Fruit fly (Drosophila melanogaster): ENCODE results near the gene MCTS1.

Gene MCTS1

dm6 chrX:6037180-6037946, at the start of gene MCTS1, which contains the start of gene rux:
Gene MCTS1, plus strand, starts transcription at chrX:6037892.
Gene rux, minus strand, starts transcription at chrX:6037800.
- TF ChIP-seq pan (optimal IDR thresholded peaks at IDR 0.05) (no peak), EcR (GFP tag; optimal IDR thresholded peaks at IDR 0.05) (no peak), CG8478 (optimal IDR thresholded peaks at IDR 0.05) (no peak), psq (optimal IDR thresholded peaks at IDR 0.05) (no peak), usp (GFP tag; optimal IDR thresholded peaks at IDR 0.05) (no peak), Dll (optimal IDR thresholded peaks at IDR 0.05) (no peak)

dm6 chrX:5988088-5988987, 49.4 kb upstream of the MCTS1 start, which contains the start of gene CG5966:
Gene CG5966, plus strand, starts transcription at chrX:5988791.
- TF ChIP-seq EcR (GFP tag; optimal IDR thresholded peaks at IDR 0.05) (no peak), psq (optimal IDR thresholded peaks at IDR 0.05) (no peak), CG8478 (optimal IDR thresholded peaks at IDR 0.05) (no peak)

dm6 chrX:5989368-5989767, 48.3 kb upstream of the MCTS1 start:
- no peak for TF ChIP-seq CG8478 (optimal IDR thresholded peaks at IDR 0.05)
- no peak for TF ChIP-seq EcR (GFP tag; optimal IDR thresholded peaks at IDR 0.05)
- TF ChIP-seq usp (GFP tag; optimal IDR thresholded peaks at IDR 0.05): no peak
- no peak for TF ChIP-seq psq (optimal IDR thresholded peaks at IDR 0.05)
- no peak for TF ChIP-seq pan (optimal IDR thresholded peaks at IDR 0.05)
- no peak for TF ChIP-seq Dll (optimal IDR thresholded peaks at IDR 0.05)

- TF ChIP-seq Dll (optimal IDR thresholded peaks at IDR 0.05) (no peak), usp (GFP tag; optimal IDR thresholded peaks at IDR 0.05) (no peak), pan (optimal IDR thresholded peaks at IDR 0.05) (no peak), CG8478 (optimal IDR thresholded peaks at IDR 0.05) (no peak), psq (optimal IDR thresholded peaks at IDR 0.05) (no peak), EcR (GFP tag; optimal IDR thresholded peaks at IDR 0.05) (no peak)
Measured at dm6 chrX:5992141-5992540, 45.6 kb upstream of the MCTS1 start.

- no peak for TF ChIP-seq CG8478 (optimal IDR thresholded peaks at IDR 0.05)
- no peak for TF ChIP-seq EcR (GFP tag; optimal IDR thresholded peaks at IDR 0.05)
- TF ChIP-seq psq (optimal IDR thresholded peaks at IDR 0.05): no peak
- TF ChIP-seq usp (GFP tag; optimal IDR thresholded peaks at IDR 0.05): no peak
- no peak for TF ChIP-seq pan (optimal IDR thresholded peaks at IDR 0.05)
- no peak for TF ChIP-seq Dll (optimal IDR thresholded peaks at IDR 0.05)
Measured at dm6 chrX:5992767-5993325, 44.8 kb upstream of the MCTS1 start.

- TF ChIP-seq CG8478 (optimal IDR thresholded peaks at IDR 0.05) (no peak), Dll (optimal IDR thresholded peaks at IDR 0.05) (no peak), usp (GFP tag; optimal IDR thresholded peaks at IDR 0.05) (no peak), psq (optimal IDR thresholded peaks at IDR 0.05) (no peak), pan (optimal IDR thresholded peaks at IDR 0.05) (no peak)
Measured at dm6 chrX:5995951-5996350, 41.7 kb upstream of the MCTS1 start.

dm6 chrX:5997931-5998330, 39.8 kb upstream of the MCTS1 start:
- TF ChIP-seq EcR (GFP tag; optimal IDR thresholded peaks at IDR 0.05): no peak

dm6 chrX:6000747-6001426, 36.8 kb upstream of the MCTS1 start, which contains the start of gene CG4766:
Gene CG4766, minus strand, starts transcription at chrX:6000797.
- no peak for TF ChIP-seq psq (optimal IDR thresholded peaks at IDR 0.05)
- TF ChIP-seq pan (optimal IDR thresholded peaks at IDR 0.05): no peak
- TF ChIP-seq CG8478 (optimal IDR thresholded peaks at IDR 0.05): no peak
- TF ChIP-seq usp (GFP tag; optimal IDR thresholded peaks at IDR 0.05): no peak
- TF ChIP-seq Dll (optimal IDR thresholded peaks at IDR 0.05): peak; percentile 15

dm6 chrX:6003830-6004229, 33.9 kb upstream of the MCTS1 start:
- TF ChIP-seq CG8478 (optimal IDR thresholded peaks at IDR 0.05): no peak
- no peak for TF ChIP-seq psq (optimal IDR thresholded peaks at IDR 0.05)
- TF ChIP-seq EcR (GFP tag; optimal IDR thresholded peaks at IDR 0.05): no peak
- no peak for TF ChIP-seq Dll (optimal IDR thresholded peaks at IDR 0.05)
- TF ChIP-seq pan (optimal IDR thresholded peaks at IDR 0.05): no peak
- TF ChIP-seq usp (GFP tag; optimal IDR thresholded peaks at IDR 0.05): no peak

- TF ChIP-seq EcR (GFP tag; optimal IDR thresholded peaks at IDR 0.05): no peak
- TF ChIP-seq pan (optimal IDR thresholded peaks at IDR 0.05): no peak
- TF ChIP-seq usp (GFP tag; optimal IDR thresholded peaks at IDR 0.05): no peak
- no peak for TF ChIP-seq Dll (optimal IDR thresholded peaks at IDR 0.05)
Measured at dm6 chrX:6007502-6007901, 30.2 kb upstream of the MCTS1 start.

dm6 chrX:6010539-6011268, 27.0 kb upstream of the MCTS1 start:
- TF ChIP-seq psq (optimal IDR thresholded peaks at IDR 0.05) (no peak), pan (optimal IDR thresholded peaks at IDR 0.05) (no peak), CG8478 (optimal IDR thresholded peaks at IDR 0.05) (no peak), Dll (optimal IDR thresholded peaks at IDR 0.05) (no peak), EcR (GFP tag; optimal IDR thresholded peaks at IDR 0.05) (no peak), usp (GFP tag; optimal IDR thresholded peaks at IDR 0.05) (no peak)

Measured in whole organism.